Worm (Caenorhabditis elegans) whole organism, L4 larva: ENCODE measurements around the gene fnta-1.
A peak's percentile ranks its signal among the peaks of the same experiment; 100 is the strongest.

Experiments
- D1046.2 ChIP-seq: fragments of 200-800 bp; sonication (Bioruptor generic); IDR thresholded peaks from 2 replicates; pipeline ENCODE4 v1.3.6; 2022; ENCODE audit warnings: missing genetic modification characterization, missing compliant biosample characterization
- Y75B8A.6 ChIP-seq: fragments of 200-800 bp; sonication (Bioruptor generic); IDR thresholded peaks from 2 replicates; pipeline ENCODE4 v1.3.6; 2022; ENCODE audit warnings: missing genetic modification reagents, missing genetic modification characterization, missing compliant biosample characterization
- ZK546.5 ChIP-seq, 2 experiments: sonication (generic microtip); optimal IDR thresholded peaks; 2 replicates each; lab custom pipeline; 2017; ENCODE audit warnings: missing biosample characterization in 2 of 2, missing genetic modification characterization in 2 of 2
- arid-1 ChIP-seq: fragments of 200-800 bp; sonication (Bioruptor generic); conservative IDR thresholded peaks from 2 replicates; pipeline ENCODE4 v1.3.6; 2022; ENCODE audit warnings: missing genetic modification reagents, missing genetic modification characterization, missing compliant biosample characterization
- ceh-28 ChIP-seq: fragments of 150-350 bp; optimal IDR thresholded peaks from 2 replicates; lab custom pipeline; 2014; ENCODE audit warnings: missing biosample characterization, missing genetic modification reagents, missing genetic modification characterization
- ceh-32 ChIP-seq: sonication (generic microtip); optimal IDR thresholded peaks from 2 replicates; lab custom pipeline; 2016; ENCODE audit warnings: mild to moderate bottlenecking, missing genetic modification characterization, missing compliant biosample characterization; ENCODE audit not compliant: poor library complexity
- ceh-44 ChIP-seq: fragments of 200-800 bp; sonication (Bioruptor generic); IDR thresholded peaks from 2 replicates; pipeline ENCODE4 v1.3.6; 2022; ENCODE audit warnings: missing genetic modification reagents, missing genetic modification characterization, missing compliant biosample characterization
- ces-1 ChIP-seq: fragments of 150-350 bp; sonication (generic microtip); optimal IDR thresholded peaks from 4 replicates; lab custom pipeline; 2014; ENCODE audit warnings: missing biosample characterization, missing genetic modification reagents, missing genetic modification characterization
- ctbp-1 ChIP-seq: fragments of 200-800 bp; sonication (Bioruptor generic); IDR thresholded peaks from 2 replicates; pipeline ENCODE4 v1.3.6; 2022; ENCODE audit warnings: missing genetic modification reagents, missing genetic modification characterization, missing compliant biosample characterization
- daf-16 ChIP-seq, 3 experiments: sonication (generic microtip); optimal IDR thresholded peaks; 2 replicates each; lab custom pipeline; 2016 to 2017; ENCODE audit warnings: missing genetic modification characterization in 3 of 3, missing genetic modification reagents in 3 of 3, mild to moderate bottlenecking in 2 of 3, missing compliant biosample characterization in 2 of 3, missing biosample characterization in 1 of 3, moderate library complexity in 1 of 3
- daf-8 ChIP-seq: fragments of 200-800 bp; sonication (Bioruptor generic); IDR thresholded peaks from 2 replicates; pipeline ENCODE4 v1.3.6; 2022; ENCODE audit warnings: missing genetic modification characterization, missing compliant biosample characterization
- dmd-8 ChIP-seq: fragments of 200-800 bp; sonication (Bioruptor generic); IDR thresholded peaks from 2 replicates; pipeline ENCODE4 v1.3.6; 2022; ENCODE audit warnings: missing genetic modification characterization, missing compliant biosample characterization
- dpl-1 ChIP-seq: fragments of 150-350 bp; optimal IDR thresholded peaks from 2 replicates; lab custom pipeline; 2014; ENCODE audit warnings: missing biosample characterization, missing genetic modification reagents, missing genetic modification characterization
- dve-1 ChIP-seq: sonication (generic microtip); optimal IDR thresholded peaks from 2 replicates; lab custom pipeline; 2017; ENCODE audit warnings: antibody characterized with exemption, mild to moderate bottlenecking, missing genetic modification characterization, missing compliant biosample characterization; ENCODE audit not compliant: insufficient read depth
- fkh-10 ChIP-seq: fragments of 150-350 bp; optimal IDR thresholded peaks from 2 replicates; lab custom pipeline; 2014; ENCODE audit warnings: missing biosample characterization, missing genetic modification reagents, missing genetic modification characterization
- fos-1 ChIP-seq: fragments of 150-350 bp; optimal IDR thresholded peaks from 2 replicates; lab custom pipeline; 2014; ENCODE audit warnings: missing biosample characterization, missing genetic modification characterization
- hlh-30 ChIP-seq: sonication (generic microtip); optimal IDR thresholded peaks from 2 replicates; lab custom pipeline; 2017; ENCODE audit warnings: antibody characterized with exemption, mild to moderate bottlenecking, missing genetic modification characterization, missing compliant biosample characterization; ENCODE audit not compliant: insufficient read depth
- hmg-1.1 ChIP-seq: fragments of 200-800 bp; sonication (Bioruptor generic); IDR thresholded peaks from 2 replicates; pipeline ENCODE4 v1.3.6; 2022; ENCODE audit warnings: missing genetic modification reagents, missing genetic modification characterization, missing compliant biosample characterization
- lin-38 ChIP-seq: fragments of 200-800 bp; sonication (Bioruptor generic); IDR thresholded peaks from 2 replicates; pipeline ENCODE4 v1.3.6; 2022; ENCODE audit warnings: missing genetic modification reagents, missing genetic modification characterization, missing compliant biosample characterization
- lsy-2 ChIP-seq, 2 experiments: fragments of 150-350 bp in 1 of 2; sonication (generic microtip) in 1 of 2; optimal IDR thresholded peaks; 2 replicates each; lab custom pipeline; 2014 to 2017; ENCODE audit warnings: missing biosample characterization in 2 of 2, missing genetic modification characterization in 2 of 2
- mep-1 ChIP-seq: fragments of 150-350 bp; sonication (generic microtip); optimal IDR thresholded peaks from 3 replicates; lab custom pipeline; 2014; ENCODE audit warnings: missing biosample characterization, missing genetic modification characterization
- mes-2 ChIP-seq: sonication (generic microtip); optimal IDR thresholded peaks from 2 replicates; lab custom pipeline; 2016; ENCODE audit warnings: missing genotype, mild to moderate bottlenecking, missing genetic modification characterization, missing compliant biosample characterization; ENCODE audit not compliant: poor library complexity, severe bottlenecking
- mxl-3 ChIP-seq: fragments of 200-800 bp; sonication (Bioruptor generic); optimal IDR thresholded peaks from 2 replicates; lab custom pipeline; 2018; ENCODE audit warnings: mild to moderate bottlenecking, missing genetic modification characterization, missing compliant biosample characterization
- nhr-111 ChIP-seq: fragments of 200-800 bp; sonication (Bioruptor generic); optimal IDR thresholded peaks from 2 replicates; lab custom pipeline; 2018; ENCODE audit warnings: mild to moderate bottlenecking, missing genetic modification characterization, missing compliant biosample characterization
- nhr-237 ChIP-seq: sonication (generic microtip); optimal IDR thresholded peaks from 2 replicates; lab custom pipeline; 2017; ENCODE audit warnings: missing biosample characterization, missing genetic modification characterization
- nhr-25 ChIP-seq: sonication (generic microtip); optimal IDR thresholded peaks from 2 replicates; lab custom pipeline; 2017; ENCODE audit warnings: missing genetic modification characterization, mild to moderate bottlenecking, missing compliant biosample characterization, antibody characterized with exemption, moderate library complexity, borderline replicate concordance; ENCODE audit not compliant: insufficient read depth
- nhr-28 ChIP-seq: fragments of 150-350 bp; optimal IDR thresholded peaks from 2 replicates; lab custom pipeline; 2014; ENCODE audit warnings: missing biosample characterization, missing genetic modification characterization
- nhr-76 ChIP-seq: fragments of 150-350 bp; optimal IDR thresholded peaks from 2 replicates; lab custom pipeline; 2014; ENCODE audit warnings: missing biosample characterization, missing genetic modification characterization
- nhr-77 ChIP-seq: fragments of 150-350 bp; optimal IDR thresholded peaks from 2 replicates; lab custom pipeline; 2014; ENCODE audit warnings: missing biosample characterization, missing genetic modification characterization
- pha-4 ChIP-seq, 2 experiments: fragments of 150-350 bp in 1 of 2; fragments of 200-800 bp in 1 of 2; sonication (Bioruptor generic) in 1 of 2; IDR thresholded peaks in 1 of 2; optimal IDR thresholded peaks in 1 of 2; 2 replicates each; pipeline versions ENCODE4 v1.3.6 to Lab custom; 2014 to 2022; ENCODE audit warnings: missing genetic modification characterization in 2 of 2, missing genetic modification reagents in 2 of 2, missing biosample characterization in 1 of 2, missing compliant biosample characterization in 1 of 2
- rbr-2 ChIP-seq: sonication (generic microtip); optimal IDR thresholded peaks from 2 replicates; lab custom pipeline; 2016; ENCODE audit warnings: missing genotype, missing genetic modification characterization, missing compliant biosample characterization
- snpc-1.2 ChIP-seq: fragments of 200-800 bp; sonication (Bioruptor generic); IDR thresholded peaks from 2 replicates; pipeline ENCODE4 v1.3.6; 2022; ENCODE audit warnings: missing genetic modification reagents, missing genetic modification characterization, missing compliant biosample characterization
- tra-1 ChIP-seq: fragments of 200-800 bp; sonication (Bioruptor generic); IDR thresholded peaks from 2 replicates; pipeline ENCODE4 v1.3.6; 2022; ENCODE audit warnings: missing genetic modification reagents, missing genetic modification characterization, missing compliant biosample characterization
- zfp-2 ChIP-seq: sonication (generic microtip); optimal IDR thresholded peaks from 2 replicates; lab custom pipeline; 2016; ENCODE audit warnings: mild to moderate bottlenecking, missing genetic modification characterization, missing compliant biosample characterization
- ztf-11 ChIP-seq: fragments of 150-350 bp; optimal IDR thresholded peaks from 2 replicates; lab custom pipeline; 2014; ENCODE audit warnings: missing biosample characterization, missing genetic modification characterization
- ztf-7 ChIP-seq: fragments of 150-350 bp; optimal IDR thresholded peaks from 2 replicates; lab custom pipeline; 2014; ENCODE audit warnings: missing biosample characterization, missing genetic modification characterization

The fnta-1 gene

ce11 chrIV:262460-262859, 22.4 kb upstream of the fnta-1 start (continued):
- no peak for TF ChIP-seq dpl-1 (GFP tag; lab: Kevin White, UChicago)

- TF ChIP-seq arid-1 (no peak), nhr-25 (tag; lab: Kevin White, UChicago) (peak; percentile 5), zfp-2 (no peak), dpl-1 (GFP tag; lab: Kevin White, UChicago) (peak; percentile 90), snpc-1.2 (no peak), dmd-8 (no peak), lsy-2 (tag; optimal IDR thresholded peaks at IDR 0.05; lab: Kevin White, UChicago) (peak in 1 of 2 experiments; percentile 76), ceh-44 (GFP tag; lab: Robert Waterston, UW) (no peak), lin-38 (GFP tag; lab: Robert Waterston, UW) (peak; percentile 94), ztf-11 (tag; lab: Kevin White, UChicago) (no peak), rbr-2 (tag; lab: Kevin White, UChicago) (no peak), pha-4 (GFP tag; IDR thresholded peaks at IDR 0.05; lab: Robert Waterston, UW) (no peak), pha-4 (tag; optimal IDR thresholded peaks at IDR 0.05; lab: Kevin White, UChicago) (no peak), nhr-76 (no peak), dve-1 (tag; lab: Kevin White, UChicago) (peak; percentile 50), ces-1 (GFP tag; lab: Kevin White, UChicago) (peak; percentile 61), Y75B8A.6 (GFP tag; lab: Robert Waterston, UW) (no peak), mes-2 (tag; lab: Kevin White, UChicago) (peak; percentile 49), daf-8 (GFP tag; lab: Robert Waterston, UW) (no peak), tra-1 (no peak), ceh-32 (tag; lab: Kevin White, UChicago) (no peak), fkh-10 (GFP tag; lab: Kevin White, UChicago) (peak; percentile 13), ZK546.5 (tag; optimal IDR thresholded peaks at IDR 0.05; lab: Kevin White, UChicago) (no peak), ztf-7 (tag; lab: Kevin White, UChicago) (no peak), ctbp-1 (GFP tag; lab: Robert Waterston, UW) (no peak), fos-1 (no peak), mep-1 (tag; lab: Kevin White, UChicago) (peak; percentile 79), daf-16 (GFP tag; optimal IDR thresholded peaks at IDR 0.05; lab: Kevin White, UChicago) (no peak), daf-16 (tag; optimal IDR thresholded peaks at IDR 0.05; lab: Kevin White, UChicago) (no peak), D1046.2 (no peak), nhr-237 (tag; lab: Kevin White, UChicago) (no peak), nhr-28 (tag; lab: Kevin White, UChicago) (peak; percentile 36), hmg-1.1 (0 out of 2 replicates have a peak, but pooled peaks have one; percentile 26), nhr-111 (GFP tag; lab: Kevin White, UChicago) (no peak), hlh-30 (tag; lab: Kevin White, UChicago) (peak; percentile 47)
These were observed 21.5 kb upstream of the fnta-1 start, which contains the start of gene pqbp-1.1 for ce11 chrIV:261607-262006. TSS of gene pqbp-1.1 (minus strand) at chrIV:261683.

- TF ChIP-seq nhr-77 (tag; lab: Kevin White, UChicago) (no peak), ztf-7 (tag; lab: Kevin White, UChicago) (no peak), mxl-3 (GFP tag; lab: Kevin White, UChicago) (no peak), hmg-1.1 (no peak), ceh-28 (tag; lab: Kevin White, UChicago) (no peak)
These were observed 19.0 kb upstream of the fnta-1 start, which contains the start of gene dpy-9 for ce11 chrIV:259142-259541. TSS of gene dpy-9 (minus strand) at chrIV:259204.
